Fruit fly (Drosophila melanogaster) whole organism, embryonic: ENCODE results near the gene CG13720.

Experiments
- B-H2 ChIP-seq: fragments of 200-800 bp; sonication (Bioruptor generic); optimal IDR thresholded peaks from 2 replicates; lab custom pipeline; 2018; ENCODE audit warnings: missing biosample characterization, mild to moderate bottlenecking, missing genetic modification characterization
- CG10267 ChIP-seq: fragments of 200-800 bp; sonication (Bioruptor generic); optimal IDR thresholded peaks from 2 replicates; lab custom pipeline; 2018; ENCODE audit warnings: missing biosample characterization, mild to moderate bottlenecking, missing genetic modification characterization, moderate library complexity
- CG11504 ChIP-seq: fragments of 200-800 bp; sonication (Bioruptor generic); optimal IDR thresholded peaks from 3 replicates; lab custom pipeline; 2019; ENCODE audit warnings: missing biosample characterization, mild to moderate bottlenecking, missing genetic modification characterization, moderate library complexity
- CG13624 ChIP-seq: fragments of 200-800 bp; sonication (Bioruptor generic); optimal IDR thresholded peaks from 2 replicates; lab custom pipeline; 2016; ENCODE audit warnings: missing biosample characterization, missing genetic modification characterization
- CG15514 ChIP-seq: fragments of 200-800 bp; sonication (Bioruptor generic); optimal IDR thresholded peaks from 3 replicates; lab custom pipeline; 2017; ENCODE audit warnings: missing biosample characterization, missing genetic modification characterization, mild to moderate bottlenecking, moderate library complexity, missing genetic modification reagents
- CG16863 ChIP-seq: fragments of 200-800 bp; sonication (Bioruptor generic); optimal IDR thresholded peaks from 3 replicates; lab custom pipeline; 2016; ENCODE audit warnings: missing biosample characterization, missing genetic modification characterization
- CG17359 ChIP-seq: fragments of 200-800 bp; sonication (Bioruptor generic); optimal IDR thresholded peaks from 3 replicates; lab custom pipeline; 2018; ENCODE audit warnings: missing biosample characterization, mild to moderate bottlenecking, missing genetic modification characterization, moderate library complexity
- CG18599 ChIP-seq: fragments of 200-800 bp; sonication (Bioruptor generic); optimal IDR thresholded peaks from 3 replicates; lab custom pipeline; 2017; ENCODE audit warnings: missing biosample characterization, missing genetic modification characterization, mild to moderate bottlenecking, moderate library complexity, missing genetic modification reagents
- CG33213 ChIP-seq: fragments of 200-800 bp; sonication (Bioruptor generic); optimal IDR thresholded peaks from 3 replicates; lab custom pipeline; 2016; ENCODE audit warnings: missing biosample characterization, missing genetic modification characterization
- CG3407 ChIP-seq: fragments of 200-800 bp; sonication (Bioruptor generic); optimal IDR thresholded peaks from 2 replicates; lab custom pipeline; 2018; ENCODE audit warnings: missing biosample characterization, mild to moderate bottlenecking, missing genetic modification characterization
- CG34376 ChIP-seq: fragments of 200-800 bp; sonication (Bioruptor generic); optimal IDR thresholded peaks from 2 replicates; lab custom pipeline; 2018; ENCODE audit warnings: missing biosample characterization, mild to moderate bottlenecking, missing genetic modification characterization
- CG3838 ChIP-seq: fragments of 200-800 bp; sonication (Bioruptor generic); optimal IDR thresholded peaks from 3 replicates; lab custom pipeline; 2016; ENCODE audit warnings: missing biosample characterization, missing genetic modification characterization
- CG4854 ChIP-seq: fragments of 200-800 bp; sonication (Bioruptor generic); optimal IDR thresholded peaks from 2 replicates; lab custom pipeline; 2016; ENCODE audit warnings: missing biosample characterization, missing genetic modification characterization, inconsistent platforms
- CG5180 ChIP-seq: fragments of 200-800 bp; sonication (Bioruptor generic); optimal IDR thresholded peaks from 3 replicates; lab custom pipeline; 2017; ENCODE audit warnings: missing biosample characterization, missing genetic modification characterization, mild to moderate bottlenecking, moderate library complexity, missing genetic modification reagents
- CG7963 ChIP-seq: fragments of 200-800 bp; sonication (Bioruptor generic); IDR thresholded peaks from 3 replicates; pipeline ENCODE4 v1.3.6; 2022; ENCODE audit warnings: missing biosample characterization, missing genetic modification characterization; ENCODE audit not compliant: partially characterized antibody
- CG8924 ChIP-seq: fragments of 200-800 bp; optimal IDR thresholded peaks from 3 replicates; lab custom pipeline; 2019; ENCODE audit warnings: missing biosample characterization, mild to moderate bottlenecking, missing genetic modification characterization, moderate library complexity
- CG8944 ChIP-seq: fragments of 200-800 bp; sonication (Bioruptor generic); optimal IDR thresholded peaks from 3 replicates; lab custom pipeline; 2016; ENCODE audit warnings: missing biosample characterization, missing genetic modification characterization
- CG9797 ChIP-seq: fragments of 200-800 bp; sonication (Bioruptor generic); optimal IDR thresholded peaks from 3 replicates; lab custom pipeline; 2018; ENCODE audit warnings: missing biosample characterization, mild to moderate bottlenecking, missing genetic modification characterization
- Dbx ChIP-seq: fragments of 200-800 bp; sonication (Bioruptor generic); IDR thresholded peaks from 3 replicates; pipeline ENCODE4 v1.3.6; 2022; ENCODE audit warnings: missing biosample characterization, missing genetic modification characterization
- Dip2 ChIP-seq: fragments of 200-800 bp; sonication (Bioruptor generic); IDR thresholded peaks from 2 replicates; pipeline ENCODE4 v1.3.6; 2022; ENCODE audit warnings: missing biosample characterization, missing genetic modification characterization
- HHEX ChIP-seq: fragments of 200-800 bp; sonication (Bioruptor generic); optimal IDR thresholded peaks from 3 replicates; lab custom pipeline; 2017; ENCODE audit warnings: missing biosample characterization, mild to moderate bottlenecking, missing genetic modification characterization, missing genetic modification reagents
- Hmr ChIP-seq: fragments of 200-800 bp; sonication (Bioruptor generic); optimal IDR thresholded peaks from 3 replicates; lab custom pipeline; 2017; ENCODE audit warnings: mild to moderate bottlenecking, missing biosample characterization, missing genetic modification reagents, missing genetic modification characterization
- Hmx ChIP-seq: fragments of 200-800 bp; sonication (Bioruptor generic); optimal IDR thresholded peaks from 2 replicates; lab custom pipeline; 2016; ENCODE audit warnings: missing biosample characterization, missing genetic modification characterization
- Hr3 ChIP-seq: fragments of 200-800 bp; sonication (Bioruptor generic); optimal IDR thresholded peaks from 3 replicates; lab custom pipeline; 2016; ENCODE audit warnings: missing biosample characterization, missing genetic modification characterization
- MTF-1 ChIP-seq: fragments of 200-800 bp; sonication (Bioruptor generic); optimal IDR thresholded peaks from 2 replicates; lab custom pipeline; 2018; ENCODE audit warnings: missing biosample characterization, mild to moderate bottlenecking, missing genetic modification characterization, borderline replicate concordance
- NC2β ChIP-seq: fragments of 200-800 bp; sonication (Bioruptor generic); optimal IDR thresholded peaks from 2 replicates; lab custom pipeline; 2016; ENCODE audit warnings: missing biosample characterization, missing genetic modification characterization
- Ptx1 ChIP-seq: fragments of 200-800 bp; sonication (Bioruptor generic); IDR thresholded peaks from 2 replicates; pipeline ENCODE4 v1.3.6; 2022; ENCODE audit warnings: missing biosample characterization, missing genetic modification characterization
- Rx ChIP-seq: fragments of 200-800 bp; sonication (Bioruptor generic); IDR thresholded peaks from 2 replicates; pipeline ENCODE4 v1.3.6; 2022; ENCODE audit warnings: missing biosample characterization, missing genetic modification characterization
- eyg ChIP-seq: fragments of 200-800 bp; sonication (Bioruptor generic); optimal IDR thresholded peaks from 3 replicates; lab custom pipeline; 2016; ENCODE audit warnings: missing biosample characterization, missing genetic modification characterization
- gro ChIP-seq: fragments of 200-800 bp; sonication (Bioruptor generic); optimal IDR thresholded peaks from 2 replicates; lab custom pipeline; 2016; ENCODE audit warnings: missing biosample characterization, missing genetic modification characterization
- ken ChIP-seq: fragments of 200-800 bp; sonication (Bioruptor generic); IDR thresholded peaks from 3 replicates; pipeline ENCODE4 v1.3.6; 2022; ENCODE audit warnings: missing biosample characterization, missing genetic modification characterization
- mirr ChIP-seq: fragments of 200-800 bp; sonication (Bioruptor generic); optimal IDR thresholded peaks from 3 replicates; lab custom pipeline; 2018; ENCODE audit warnings: missing biosample characterization, mild to moderate bottlenecking, missing genetic modification characterization
- org-1 ChIP-seq: fragments of 200-800 bp; sonication (Bioruptor generic); optimal IDR thresholded peaks from 2 replicates; lab custom pipeline; 2017; ENCODE audit warnings: missing biosample characterization, missing genetic modification characterization
- pita ChIP-seq: fragments of 200-800 bp; sonication (Bioruptor generic); optimal IDR thresholded peaks from 2 replicates; lab custom pipeline; 2017; ENCODE audit warnings: missing biosample characterization, mild to moderate bottlenecking, missing genetic modification characterization
- run ChIP-seq: fragments of 200-800 bp; sonication (Bioruptor generic); optimal IDR thresholded peaks from 3 replicates; lab custom pipeline; 2018; ENCODE audit warnings: missing biosample characterization, mild to moderate bottlenecking, missing genetic modification characterization
- sc ChIP-seq, 3 experiments: fragments of >200 bp in 2 of 3; fragments of 200-800 bp in 1 of 3; sonication (Bioruptor generic) in 1 of 3; optimal IDR thresholded peaks; 2 replicates in 2 of 3; 3 replicates in 1 of 3; lab custom pipeline; 2017; ENCODE audit warnings: mild to moderate bottlenecking in 1 of 3, missing biosample characterization in 1 of 3, missing genetic modification characterization in 1 of 3, missing genetic modification reagents in 1 of 3
- schlank ChIP-seq: fragments of 200-800 bp; sonication (Bioruptor generic); optimal IDR thresholded peaks from 2 replicates; lab custom pipeline; 2018; ENCODE audit warnings: missing biosample characterization, mild to moderate bottlenecking, missing genetic modification characterization
- sd ChIP-seq: fragments of 200-800 bp; sonication (Bioruptor generic); optimal IDR thresholded peaks from 3 replicates; lab custom pipeline; 2018; ENCODE audit warnings: missing biosample characterization, mild to moderate bottlenecking, missing genetic modification characterization, moderate library complexity
- sens ChIP-seq: fragments of 200-800 bp; sonication (Bioruptor generic); peaks from one replicate; lab custom pipeline; 2016; ENCODE audit warnings: missing biosample characterization, missing genetic modification characterization
- sima ChIP-seq: fragments of 200-800 bp; sonication (Bioruptor generic); optimal IDR thresholded peaks from 2 replicates; lab custom pipeline; 2016; ENCODE audit warnings: missing biosample characterization, missing genetic modification characterization
- sr ChIP-seq: fragments of 200-800 bp; sonication (Bioruptor generic); IDR thresholded peaks from 3 replicates; pipeline ENCODE4 v1.3.6; 2022; ENCODE audit warnings: missing biosample characterization, missing genetic modification characterization
- ssp ChIP-seq: fragments of 200-800 bp; sonication (Bioruptor generic); IDR thresholded peaks from 2 replicates; pipeline ENCODE4 v1.3.6; 2022; ENCODE audit warnings: missing biosample characterization, missing genetic modification characterization
- stc ChIP-seq: fragments of 200-800 bp; sonication (Bioruptor generic); IDR thresholded peaks from 2 replicates; pipeline ENCODE4 v1.3.6; 2022; ENCODE audit warnings: missing biosample characterization, missing genetic modification characterization
- tll ChIP-seq, 2 experiments: fragments of 200-800 bp in 1 of 2; fragments of >200 bp in 1 of 2; sonication (Bioruptor generic) in 1 of 2; optimal IDR thresholded peaks; 2 replicates each; lab custom pipeline; 2017 to 2019; ENCODE audit warnings: missing biosample characterization in 2 of 2, missing genetic modification characterization in 2 of 2, mild to moderate bottlenecking in 1 of 2, moderate library complexity in 1 of 2
- trem ChIP-seq: fragments of 200-800 bp; optimal IDR thresholded peaks from 3 replicates; lab custom pipeline; 2019; ENCODE audit warnings: missing biosample characterization, mild to moderate bottlenecking, missing genetic modification characterization, moderate library complexity
- unpg ChIP-seq: fragments of 200-800 bp; sonication (Bioruptor generic); optimal IDR thresholded peaks from 3 replicates; lab custom pipeline; 2018; ENCODE audit warnings: missing biosample characterization, mild to moderate bottlenecking, missing genetic modification characterization, moderate library complexity
- vnd ChIP-seq: fragments of 200-800 bp; sonication (Bioruptor generic); IDR thresholded peaks from 3 replicates; pipeline ENCODE4 v1.3.6; 2022; ENCODE audit warnings: missing biosample characterization, missing genetic modification characterization; ENCODE audit not compliant: partially characterized antibody
- vvl ChIP-seq: fragments of 200-800 bp; sonication (Bioruptor generic); IDR thresholded peaks from 2 replicates; pipeline ENCODE4 v1.3.6; 2022; ENCODE audit warnings: missing biosample characterization, missing genetic modification characterization
- zen2 ChIP-seq: fragments of 200-800 bp; sonication (Bioruptor generic); IDR thresholded peaks from 3 replicates; pipeline ENCODE4 v1.3.6; 2022; ENCODE audit warnings: missing biosample characterization, missing genetic modification characterization; ENCODE audit not compliant: partially characterized antibody

Gene CG13720

DNA sequence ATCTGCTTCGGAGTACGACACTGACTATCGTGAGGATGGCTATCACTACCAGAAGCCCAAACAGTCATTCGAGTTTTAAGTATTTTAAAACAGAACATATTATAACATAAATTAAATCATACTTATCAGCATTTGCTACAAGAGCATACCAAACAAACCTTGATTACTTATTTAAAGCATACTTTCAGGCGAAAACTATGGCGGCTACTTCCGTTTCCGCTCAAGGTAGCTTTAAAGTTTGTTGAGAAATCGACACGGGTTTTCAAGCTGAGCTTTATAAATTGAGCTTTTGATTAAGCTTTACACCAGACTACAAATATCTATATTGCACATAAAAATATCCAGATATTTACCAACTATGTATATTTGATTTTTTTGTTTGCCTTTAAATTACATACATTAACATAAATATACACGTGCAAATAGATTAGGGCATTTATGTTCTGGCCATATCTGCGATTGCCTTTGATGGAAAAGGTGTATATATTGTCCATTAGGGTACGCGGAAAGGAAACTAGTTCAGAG lies 25.3 kb downstream of the CG13720 start (continued):
- TF ChIP-seq Hmr (peak; percentile 90), tll (GFP tag; optimal IDR thresholded peaks at IDR 0.05; lab: Kevin White, UChicago) (no peak), run (tag; lab: Kevin White, UChicago) (peak; percentile 75), HHEX (GFP tag; lab: Kevin White, UChicago) (peak; percentile 92), Dbx (GFP tag; lab: Robert Waterston, UW) (0 out of 3 replicates have a peak, but pooled peaks have one; percentile 50), pita (GFP tag; lab: Kevin White, UChicago) (no peak), CG3407 (GFP tag; lab: Kevin White, UChicago) (peak; percentile 78), zen2 (GFP tag; lab: Robert Waterston, UW) (no peak), unpg (GFP tag; lab: Kevin White, UChicago) (peak; percentile 86), CG11504 (tag; lab: Kevin White, UChicago) (peak; percentile 74), CG15514 (GFP tag; lab: Kevin White, UChicago) (peak; percentile 92), Rx (GFP tag; lab: Robert Waterston, UW) (peak; percentile 38), trem (tag; lab: Kevin White, UChicago) (peak; percentile 57), sr (GFP tag; lab: Robert Waterston, UW) (peak; percentile 80), MTF-1 (GFP tag; lab: Kevin White, UChicago) (peak; percentile 96), NC2β (GFP tag; lab: Kevin White, UChicago) (peak; percentile 77), sc (optimal IDR thresholded peaks at IDR 0.05; lab: Kevin White, UChicago) (no peak), sc (GFP tag; optimal IDR thresholded peaks at IDR 0.05; lab: Kevin White, UChicago) (peak; percentile 66), vvl (GFP tag; lab: Robert Waterston, UW) (peak; percentile 89), CG3838 (GFP tag; lab: Kevin White, UChicago) (peak; percentile 56), ken (GFP tag; lab: Robert Waterston, UW) (peak; percentile 27; the same call in 1 of the 3 replicates), Hr3 (GFP tag; lab: Kevin White, UChicago) (no peak), CG5180 (peak; percentile 70), schlank (tag; lab: Kevin White, UChicago) (peak; percentile 85), gro (GFP tag; lab: Kevin White, UChicago) (peak; percentile 83), CG13624 (GFP tag; lab: Kevin White, UChicago) (peak; percentile 73), sens (GFP tag; lab: Kevin White, UChicago) (peak; percentile 96), CG9797 (no peak), eyg (GFP tag; lab: Kevin White, UChicago) (peak; percentile 72), mirr (GFP tag; lab: Kevin White, UChicago) (peak; percentile 96), sima (GFP tag; lab: Kevin White, UChicago) (peak; percentile 66), CG4854 (GFP tag; lab: Kevin White, UChicago) (peak; percentile 82), CG18599 (GFP tag; lab: Kevin White, UChicago) (peak; percentile 90), vnd (no peak), sd (tag; lab: Kevin White, UChicago) (peak; percentile 0), CG7963 (GFP tag; lab: Robert Waterston, UW) (no peak), Ptx1 (no peak; the same call in 1 of the 2 replicates), B-H2 (GFP tag; lab: Kevin White, UChicago) (peak; percentile 92), CG17359 (peak; percentile 86), CG10267 (peak; percentile 75), org-1 (peak; percentile 76), ssp (no peak), CG8924 (tag; lab: Kevin White, UChicago) (no peak), CG33213 (GFP tag; lab: Kevin White, UChicago) (peak; percentile 86), CG8944 (GFP tag; lab: Kevin White, UChicago) (no peak), Hmx (GFP tag; lab: Kevin White, UChicago) (no peak), Dip2 (GFP tag; lab: Robert Waterston, UW) (no peak), CG34376 (GFP tag; lab: Kevin White, UChicago) (peak; percentile 96), stc (GFP tag; lab: Robert Waterston, UW) (peak; percentile 78; the same call in 1 of the 2 replicates), CG16863 (GFP tag; lab: Kevin White, UChicago) (peak; percentile 53)
